Fruit fly (Drosophila melanogaster) whole organism, adult: ENCODE data around the gene Ir62a.

Experiments
- CG11617 ChIP-seq: fragments of 200-800 bp; sonication (Bioruptor generic); optimal IDR thresholded peaks from 2 replicates; lab custom pipeline; 2017; ENCODE audit warnings: mild to moderate bottlenecking, missing biosample characterization, missing genetic modification reagents, missing genetic modification characterization
- CG12768 ChIP-seq: fragments of 200-800 bp; sonication (Bioruptor generic); optimal IDR thresholded peaks from 2 replicates; lab custom pipeline; 2017; ENCODE audit warnings: missing biosample characterization, missing genetic modification characterization, mild to moderate bottlenecking, moderate library complexity, missing genetic modification reagents
- CG14711 ChIP-seq: fragments of 200-800 bp; sonication (Bioruptor generic); optimal IDR thresholded peaks from 2 replicates; lab custom pipeline; 2018; ENCODE audit warnings: missing biosample characterization, mild to moderate bottlenecking, missing genetic modification characterization, moderate library complexity
- CG1620 ChIP-seq: fragments of 200-800 bp; sonication (Bioruptor generic); optimal IDR thresholded peaks from 2 replicates; lab custom pipeline; 2016; ENCODE audit warnings: missing biosample characterization, missing genetic modification characterization
- CG33017 ChIP-seq: fragments of 200-800 bp; sonication (Bioruptor generic); optimal IDR thresholded peaks from 2 replicates; lab custom pipeline; 2018; ENCODE audit warnings: missing biosample characterization, mild to moderate bottlenecking, missing genetic modification characterization, moderate library complexity
- CG5204 ChIP-seq: fragments of 200-800 bp; sonication (Bioruptor generic); optimal IDR thresholded peaks from 2 replicates; lab custom pipeline; 2016; ENCODE audit warnings: missing biosample characterization, missing genetic modification characterization
- CG7045 ChIP-seq: fragments of 200-800 bp; sonication (Bioruptor generic); optimal IDR thresholded peaks from 2 replicates; lab custom pipeline; 2017; ENCODE audit warnings: missing biosample characterization, mild to moderate bottlenecking, missing genetic modification characterization
- CG7101 ChIP-seq: fragments of 200-800 bp; sonication (Bioruptor generic); optimal IDR thresholded peaks from 2 replicates; lab custom pipeline; 2018; ENCODE audit warnings: missing biosample characterization, mild to moderate bottlenecking, missing genetic modification characterization, moderate library complexity
- Clk ChIP-seq: fragments of 200-800 bp; sonication (Bioruptor generic); optimal IDR thresholded peaks from 2 replicates; lab custom pipeline; 2017; ENCODE audit warnings: missing biosample characterization, missing genetic modification characterization
- Crg-1 ChIP-seq: fragments of 200-800 bp; sonication (Bioruptor generic); optimal IDR thresholded peaks from 2 replicates; lab custom pipeline; 2016; ENCODE audit warnings: missing biosample characterization, missing genetic modification characterization
- Hr96 ChIP-seq: fragments of 200-800 bp; sonication (Bioruptor generic); optimal IDR thresholded peaks from 2 replicates; lab custom pipeline; 2016; ENCODE audit warnings: missing biosample characterization, missing genetic modification characterization
- Mnt ChIP-seq: fragments of 200-800 bp; sonication (Bioruptor generic); optimal IDR thresholded peaks from 2 replicates; lab custom pipeline; 2016; ENCODE audit warnings: missing biosample characterization, mild to moderate bottlenecking, missing genetic modification characterization
- bab1 ChIP-seq: fragments of 200-800 bp; sonication (Bioruptor generic); optimal IDR thresholded peaks from 3 replicates; lab custom pipeline; 2019; ENCODE audit warnings: missing biosample characterization, mild to moderate bottlenecking, missing genetic modification characterization, moderate library complexity
- cic ChIP-seq: fragments of 200-800 bp; sonication (Bioruptor generic); optimal IDR thresholded peaks from 2 replicates; lab custom pipeline; 2017; ENCODE audit warnings: missing biosample characterization, mild to moderate bottlenecking, missing genetic modification characterization, moderate library complexity
- cnc ChIP-seq, 2 experiments: fragments of >200 bp; optimal IDR thresholded peaks; 2 replicates each; lab custom pipeline; 2017
- kay ChIP-seq: fragments of 200-800 bp; sonication (Bioruptor generic); peaks from one replicate; lab custom pipeline; 2016; ENCODE audit warnings: missing biosample characterization, missing genetic modification characterization, borderline replicate concordance
- ovo ChIP-seq: fragments of 200-800 bp; sonication (Bioruptor generic); optimal IDR thresholded peaks from 2 replicates; lab custom pipeline; 2016; ENCODE audit warnings: missing biosample characterization, missing genetic modification characterization
- pad ChIP-seq: fragments of 200-800 bp; sonication (Bioruptor generic); optimal IDR thresholded peaks from 3 replicates; lab custom pipeline; 2017; ENCODE audit warnings: missing biosample characterization, missing genetic modification characterization, mild to moderate bottlenecking, moderate library complexity, missing genetic modification reagents
- tj ChIP-seq: fragments of 200-800 bp; sonication (Bioruptor generic); optimal IDR thresholded peaks from 3 replicates; lab custom pipeline; 2017; ENCODE audit warnings: missing biosample characterization, mild to moderate bottlenecking, missing genetic modification characterization, moderate library complexity
- toe ChIP-seq: fragments of 200-800 bp; sonication (Bioruptor generic); optimal IDR thresholded peaks from 2 replicates; lab custom pipeline; 2016; ENCODE audit warnings: missing biosample characterization, missing genetic modification characterization

Ir62a gene

dm6 chr3L:1531159-1531558 lies at the start of gene Ir62a:
Gene Ir62a, minus strand, starts transcription at chr3L:1531259.
- no peak for TF ChIP-seq CG14711 (tag; lab: Kevin White, UChicago)
- no peak for TF ChIP-seq CG1620 (GFP tag; lab: Kevin White, UChicago)
- no peak for TF ChIP-seq Clk (GFP tag; lab: Kevin White, UChicago)
- no peak for TF ChIP-seq bab1 (GFP tag; lab: Kevin White, UChicago)
- TF ChIP-seq Mnt: no peak
- no peak for TF ChIP-seq CG5204 (GFP tag; lab: Kevin White, UChicago)
- no peak for TF ChIP-seq CG7045
- TF ChIP-seq CG33017 (tag; lab: Kevin White, UChicago): no peak
- TF ChIP-seq CG12768 (GFP tag; lab: Kevin White, UChicago): no peak
- TF ChIP-seq CG11617: no peak
- no peak for TF ChIP-seq Hr96 (GFP tag; lab: Kevin White, UChicago)
- TF ChIP-seq cic: no peak
- TF ChIP-seq pad (GFP tag; lab: Kevin White, UChicago): no peak
- no peak for TF ChIP-seq cnc (optimal IDR thresholded peaks at IDR 0.05; lab: Kevin White, UChicago)
- TF ChIP-seq Crg-1 (GFP tag; lab: Kevin White, UChicago): no peak

- TF ChIP-seq Mnt (no peak), tj (GFP tag; lab: Kevin White, UChicago) (peak; percentile 63), cic (no peak), pad (GFP tag; lab: Kevin White, UChicago) (no peak)
Observed at dm6 chr3L:1580821-1581220, 49.8 kb upstream of the Ir62a start.

dm6 chr3L:1580194-1580593 lies 49.1 kb upstream of the Ir62a start:
- TF ChIP-seq Crg-1 (GFP tag; lab: Kevin White, UChicago): no peak
- TF ChIP-seq kay (GFP tag; lab: Kevin White, UChicago): peak; percentile 25

- no peak for TF ChIP-seq ovo (GFP tag; lab: Kevin White, UChicago)
- no peak for TF ChIP-seq Mnt
- peak; percentile 72 for TF ChIP-seq kay (GFP tag; lab: Kevin White, UChicago)
- no peak for TF ChIP-seq CG1620 (GFP tag; lab: Kevin White, UChicago)
- TF ChIP-seq CG7045: no peak
- peak; percentile 39 for TF ChIP-seq CG7101
- TF ChIP-seq tj (GFP tag; lab: Kevin White, UChicago): peak; percentile 87
- no peak for TF ChIP-seq CG11617
- no peak for TF ChIP-seq bab1 (GFP tag; lab: Kevin White, UChicago)
- TF ChIP-seq CG12768 (GFP tag; lab: Kevin White, UChicago): peak; percentile 24
- TF ChIP-seq CG14711 (tag; lab: Kevin White, UChicago): peak; percentile 46
Observed at dm6 chr3L:1579169-1579853, 48.3 kb upstream of the Ir62a start.

- no peak for TF ChIP-seq toe (GFP tag; lab: Kevin White, UChicago)
- peak; percentile 82 for TF ChIP-seq pad (GFP tag; lab: Kevin White, UChicago)
Observed at dm6 chr3L:1578391-1578948, 47.4 kb upstream of the Ir62a start.

- TF ChIP-seq pad (GFP tag; lab: Kevin White, UChicago) (peak; percentile 27), cnc (optimal IDR thresholded peaks at IDR 0.05; lab: Kevin White, UChicago) (no peak)
Observed at dm6 chr3L:1577338-1577737, 46.3 kb upstream of the Ir62a start.

dm6 chr3L:1576489-1577106 lies 45.5 kb upstream of the Ir62a start, which contains the start of gene CG13917:
Gene CG13917, plus strand, starts transcription at chr3L:1576699.
- TF ChIP-seq cic (no peak), bab1 (GFP tag; lab: Kevin White, UChicago) (peak; percentile 65), tj (GFP tag; lab: Kevin White, UChicago) (peak; percentile 9), Hr96 (GFP tag; lab: Kevin White, UChicago) (no peak), CG14711 (tag; lab: Kevin White, UChicago) (no peak), pad (GFP tag; lab: Kevin White, UChicago) (peak; percentile 71)
